Fruit fly (Drosophila melanogaster) whole organism, embryonic: Measurements from ENCODE around the gene Etfb.

Experiments used
- Asciz ChIP-seq: fragments of 200-800 bp; sonication (Bioruptor generic); optimal IDR thresholded peaks from 2 replicates; lab custom pipeline; 2017; ENCODE audit warnings: missing biosample characterization, mild to moderate bottlenecking, missing genetic modification characterization, missing genetic modification reagents
- Awh ChIP-seq: fragments of 200-800 bp; sonication (Bioruptor generic); IDR thresholded peaks from 2 replicates; pipeline ENCODE4, ENCODE4 v1.3.6; 2022; ENCODE audit warnings: missing biosample characterization, missing genetic modification characterization
- BEAF-32 ChIP-seq: fragments of 200-800 bp; sonication (Bioruptor generic); optimal IDR thresholded peaks from 3 replicates; lab custom pipeline; 2017; ENCODE audit warnings: missing biosample characterization, missing genetic modification characterization, mild to moderate bottlenecking, moderate library complexity, missing genetic modification reagents
- CG10321 ChIP-seq: fragments of 200-800 bp; sonication (Bioruptor generic); IDR thresholded peaks from 2 replicates; pipeline ENCODE4 v1.3.6; 2022; ENCODE audit warnings: missing biosample characterization, missing genetic modification characterization
- CG11093 ChIP-seq: fragments of 200-800 bp; sonication (Bioruptor generic); IDR thresholded peaks from 3 replicates; pipeline ENCODE4 v1.3.6; 2022; ENCODE audit warnings: missing biosample characterization, missing genetic modification characterization
- CG12769 ChIP-seq: fragments of 200-800 bp; sonication (Bioruptor generic); optimal IDR thresholded peaks from 2 replicates; lab custom pipeline; 2019; ENCODE audit warnings: missing biosample characterization, mild to moderate bottlenecking, missing genetic modification characterization, moderate library complexity
- CG14860 ChIP-seq: fragments of 200-800 bp; sonication (Bioruptor generic); IDR thresholded peaks from 3 replicates; pipeline ENCODE4 v1.3.6; 2022; ENCODE audit warnings: missing biosample characterization, missing genetic modification characterization; ENCODE audit not compliant: partially characterized antibody
- CG14965 ChIP-seq: fragments of 200-800 bp; sonication (Bioruptor generic); optimal IDR thresholded peaks from 2 replicates; lab custom pipeline; 2016; ENCODE audit warnings: missing biosample characterization, missing genetic modification characterization, borderline replicate concordance
- CG15073 ChIP-seq: fragments of 200-800 bp; sonication (Bioruptor generic); optimal IDR thresholded peaks from 2 replicates; lab custom pipeline; 2016; ENCODE audit warnings: missing biosample characterization, missing genetic modification characterization
- CG1529 ChIP-seq: fragments of 200-800 bp; sonication (Bioruptor generic); optimal IDR thresholded peaks from 3 replicates; lab custom pipeline; 2018; ENCODE audit warnings: missing biosample characterization, missing genetic modification characterization
- CG16813 ChIP-seq: fragments of 200-800 bp; sonication (Bioruptor generic); IDR thresholded peaks from 3 replicates; pipeline ENCODE4 v1.3.6; 2022; ENCODE audit warnings: missing biosample characterization, missing genetic modification characterization; ENCODE audit not compliant: partially characterized antibody
- CG17186 ChIP-seq: fragments of 200-800 bp; sonication (Bioruptor generic); optimal IDR thresholded peaks from 3 replicates; lab custom pipeline; 2017; ENCODE audit warnings: missing biosample characterization, missing genetic modification reagents, missing genetic modification characterization
- CG2202 ChIP-seq: fragments of 200-800 bp; sonication (Bioruptor generic); optimal IDR thresholded peaks from 2 replicates; lab custom pipeline; 2018; ENCODE audit warnings: missing biosample characterization, mild to moderate bottlenecking, missing genetic modification characterization
- CG30403 ChIP-seq: fragments of 200-800 bp; sonication (Bioruptor generic); optimal IDR thresholded peaks from 3 replicates; lab custom pipeline; 2016; ENCODE audit warnings: missing biosample characterization, missing genetic modification characterization
- CG31388 ChIP-seq: fragments of 200-800 bp; sonication (Bioruptor generic); optimal IDR thresholded peaks from 2 replicates; lab custom pipeline; 2016; ENCODE audit warnings: missing biosample characterization, missing genetic modification characterization
- CG33213 ChIP-seq: fragments of 200-800 bp; sonication (Bioruptor generic); optimal IDR thresholded peaks from 3 replicates; lab custom pipeline; 2016; ENCODE audit warnings: missing biosample characterization, missing genetic modification characterization
- CG4328 ChIP-seq: fragments of 200-800 bp; sonication (Bioruptor generic); optimal IDR thresholded peaks from 3 replicates; lab custom pipeline; 2017; ENCODE audit warnings: missing biosample characterization, missing genetic modification reagents, missing genetic modification characterization
- CG4360 ChIP-seq: fragments of 200-800 bp; sonication (Bioruptor generic); IDR thresholded peaks from 2 replicates; pipeline ENCODE4 v1.3.6; 2022; ENCODE audit warnings: missing biosample characterization, missing genetic modification characterization
- CG7839 ChIP-seq: fragments of 200-800 bp; sonication (Bioruptor generic); optimal IDR thresholded peaks from 3 replicates; lab custom pipeline; 2018; ENCODE audit warnings: missing biosample characterization, mild to moderate bottlenecking, missing genetic modification characterization, moderate library complexity
- CG9609 ChIP-seq: fragments of 200-800 bp; sonication (Bioruptor generic); optimal IDR thresholded peaks from 3 replicates; lab custom pipeline; 2016; ENCODE audit warnings: missing biosample characterization, missing genetic modification characterization
- D19A ChIP-seq: fragments of 200-800 bp; optimal IDR thresholded peaks from 3 replicates; lab custom pipeline; 2019; ENCODE audit warnings: missing biosample characterization, mild to moderate bottlenecking, missing genetic modification characterization, moderate library complexity
- D19B ChIP-seq: fragments of 200-800 bp; sonication (Bioruptor generic); optimal IDR thresholded peaks from 2 replicates; lab custom pipeline; 2017; ENCODE audit warnings: missing biosample characterization, mild to moderate bottlenecking, missing genetic modification characterization
- Dip2 ChIP-seq: fragments of 200-800 bp; sonication (Bioruptor generic); IDR thresholded peaks from 2 replicates; pipeline ENCODE4 v1.3.6; 2022; ENCODE audit warnings: missing biosample characterization, missing genetic modification characterization
- Dip3 ChIP-seq: fragments of 200-800 bp; sonication (Bioruptor generic); optimal IDR thresholded peaks from 3 replicates; lab custom pipeline; 2016; ENCODE audit warnings: missing biosample characterization, missing genetic modification characterization
- HLHmδ ChIP-seq: fragments of 200-800 bp; sonication (Bioruptor generic); optimal IDR thresholded peaks from 2 replicates; lab custom pipeline; 2018; ENCODE audit warnings: missing biosample characterization, mild to moderate bottlenecking, missing genetic modification characterization, moderate library complexity
- Max ChIP-seq: fragments of 200-800 bp; sonication (Bioruptor generic); optimal IDR thresholded peaks from 2 replicates; lab custom pipeline; 2016; ENCODE audit warnings: missing biosample characterization, mild to moderate bottlenecking, missing genetic modification characterization
- Nf-YA ChIP-seq: fragments of 200-800 bp; sonication (Bioruptor generic); IDR thresholded peaks from 2 replicates; pipeline ENCODE4 v1.3.6; 2022; ENCODE audit warnings: missing biosample characterization, missing genetic modification characterization
- Nf-YB ChIP-seq: fragments of 200-800 bp; sonication (Bioruptor generic); optimal IDR thresholded peaks from 3 replicates; lab custom pipeline; 2019; ENCODE audit warnings: missing biosample characterization, mild to moderate bottlenecking, missing genetic modification characterization, moderate library complexity
- Trl ChIP-seq, 3 experiments: fragments of >200 bp in 2 of 3; fragments of 200-800 bp in 1 of 3; sonication (Bioruptor generic) in 1 of 3; optimal IDR thresholded peaks; 2 replicates in 1 of 3; 3 replicates in 2 of 3; lab custom pipeline; 2016 to 2017; ENCODE audit warnings: missing biosample characterization in 1 of 3, missing genetic modification characterization in 1 of 3
- amos ChIP-seq: fragments of 200-800 bp; sonication (Bioruptor generic); IDR thresholded peaks from 2 replicates; pipeline ENCODE4 v1.3.6; 2022; ENCODE audit warnings: missing biosample characterization, missing genetic modification characterization; ENCODE audit not compliant: partially characterized antibody
- az2 ChIP-seq: fragments of 200-800 bp; sonication (Bioruptor generic); optimal IDR thresholded peaks from 3 replicates; lab custom pipeline; 2016; ENCODE audit warnings: missing biosample characterization, missing genetic modification characterization
- bbx ChIP-seq: fragments of 200-800 bp; sonication (Bioruptor generic); IDR thresholded peaks from 2 replicates; pipeline ENCODE4 v1.3.6; 2022; ENCODE audit warnings: missing biosample characterization, missing genetic modification characterization; ENCODE audit not compliant: partially characterized antibody
- bsh ChIP-seq, 2 experiments: fragments of 200-800 bp; sonication (Bioruptor generic); optimal IDR thresholded peaks; 2 replicates each; lab custom pipeline; 2017 to 2018; ENCODE audit warnings: mild to moderate bottlenecking in 2 of 2, missing biosample characterization in 2 of 2, missing genetic modification characterization in 2 of 2, moderate library complexity in 1 of 2
- fd64A ChIP-seq: fragments of 200-800 bp; sonication (Bioruptor generic); optimal IDR thresholded peaks from 3 replicates; lab custom pipeline; 2018; ENCODE audit warnings: missing biosample characterization, mild to moderate bottlenecking, missing genetic modification characterization
- gcm ChIP-seq: fragments of 200-800 bp; sonication (Bioruptor generic); optimal IDR thresholded peaks from 2 replicates; lab custom pipeline; 2019; ENCODE audit warnings: missing biosample characterization, mild to moderate bottlenecking, missing genetic modification characterization, moderate library complexity
- grau ChIP-seq: fragments of 200-800 bp; optimal IDR thresholded peaks from 3 replicates; lab custom pipeline; 2019; ENCODE audit warnings: missing biosample characterization, mild to moderate bottlenecking, missing genetic modification characterization, moderate library complexity
- hb ChIP-seq: fragments of 200-800 bp; sonication (Bioruptor generic); IDR thresholded peaks from 3 replicates; pipeline ENCODE4 v1.3.6; 2022; ENCODE audit warnings: missing biosample characterization, missing genetic modification characterization; ENCODE audit not compliant: partially characterized antibody
- lab ChIP-seq: fragments of 200-800 bp; sonication (Bioruptor generic); optimal IDR thresholded peaks from 3 replicates; lab custom pipeline; 2017; ENCODE audit warnings: missing biosample characterization, missing genetic modification characterization, mild to moderate bottlenecking, moderate library complexity, missing genetic modification reagents
- lola ChIP-seq, 3 experiments: fragments of >200 bp in 2 of 3; fragments of 200-800 bp in 1 of 3; sonication (Bioruptor generic) in 1 of 3; optimal IDR thresholded peaks; 2 replicates each; lab custom pipeline; 2017 to 2019; ENCODE audit warnings: missing biosample characterization in 3 of 3, missing genetic modification characterization in 3 of 3, mild to moderate bottlenecking in 1 of 3, moderate library complexity in 1 of 3
- nmo ChIP-seq: fragments of 200-800 bp; sonication (Bioruptor generic); optimal IDR thresholded peaks from 2 replicates; lab custom pipeline; 2018; ENCODE audit warnings: missing biosample characterization, mild to moderate bottlenecking, missing genetic modification characterization, moderate library complexity
- odd ChIP-seq: fragments of 200-800 bp; sonication (Bioruptor generic); optimal IDR thresholded peaks from 2 replicates; lab custom pipeline; 2017; ENCODE audit warnings: missing biosample characterization, mild to moderate bottlenecking, missing genetic modification characterization
- salm ChIP-seq: fragments of 200-800 bp; sonication (Bioruptor generic); optimal IDR thresholded peaks from 2 replicates; lab custom pipeline; 2018; ENCODE audit warnings: missing biosample characterization, mild to moderate bottlenecking, missing genetic modification characterization
- sr ChIP-seq: fragments of 200-800 bp; sonication (Bioruptor generic); IDR thresholded peaks from 3 replicates; pipeline ENCODE4 v1.3.6; 2022; ENCODE audit warnings: missing biosample characterization, missing genetic modification characterization
- stwl ChIP-seq: fragments of 200-800 bp; sonication (Bioruptor generic); optimal IDR thresholded peaks from 3 replicates; lab custom pipeline; 2018; ENCODE audit warnings: missing biosample characterization, mild to moderate bottlenecking, missing genetic modification characterization, moderate library complexity
- trem ChIP-seq: fragments of 200-800 bp; optimal IDR thresholded peaks from 3 replicates; lab custom pipeline; 2019; ENCODE audit warnings: missing biosample characterization, mild to moderate bottlenecking, missing genetic modification characterization, moderate library complexity
- tup ChIP-seq: fragments of 200-800 bp; sonication (Bioruptor generic); optimal IDR thresholded peaks from 2 replicates; lab custom pipeline; 2016; ENCODE audit warnings: missing biosample characterization, mild to moderate bottlenecking, missing genetic modification characterization, moderate library complexity
- vnd ChIP-seq: fragments of 200-800 bp; sonication (Bioruptor generic); IDR thresholded peaks from 3 replicates; pipeline ENCODE4 v1.3.6; 2022; ENCODE audit warnings: missing biosample characterization, missing genetic modification characterization; ENCODE audit not compliant: partially characterized antibody

The Etfb gene

DNA sequence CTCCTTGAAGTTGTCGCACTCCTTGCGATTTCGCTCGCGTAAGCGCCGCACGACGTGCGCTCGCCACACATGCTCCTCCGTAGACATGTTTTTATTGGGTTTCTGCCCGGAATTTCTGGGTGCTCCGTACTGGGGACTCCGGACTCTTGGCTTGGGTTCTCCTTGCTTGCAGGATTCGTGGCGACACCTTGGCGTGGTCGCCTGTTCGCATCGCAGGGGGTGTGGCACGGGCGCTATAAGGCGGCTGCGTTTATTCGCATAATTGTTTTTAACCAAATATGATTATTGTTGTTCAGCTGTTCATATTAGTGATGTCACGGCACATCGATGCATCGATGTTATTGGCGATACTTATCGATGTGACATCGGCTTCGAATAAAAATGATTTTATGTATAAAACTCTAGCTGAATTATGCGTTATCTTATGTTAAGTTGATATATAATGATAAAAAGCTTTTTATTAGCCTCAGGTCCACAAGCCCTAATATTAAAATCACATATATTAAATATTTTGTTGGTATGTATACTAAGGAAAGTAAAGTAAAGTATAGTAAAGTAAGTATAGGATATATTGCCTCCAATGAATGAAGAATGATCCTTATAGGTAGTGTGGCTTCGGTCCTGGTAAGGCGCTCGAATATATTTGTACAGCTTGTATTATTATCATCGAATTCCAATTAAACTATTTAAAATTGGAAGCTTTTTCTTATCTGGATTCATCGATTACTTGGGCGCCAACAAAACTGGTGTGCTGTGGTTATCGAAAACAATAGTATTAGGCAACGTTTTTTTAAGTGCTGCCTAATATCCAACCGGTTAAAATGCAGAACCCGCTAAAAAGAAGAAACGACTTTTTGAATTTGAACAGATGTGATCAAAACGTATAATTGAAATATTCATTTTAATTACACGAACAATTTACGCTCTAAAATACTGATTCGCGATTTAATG is 32.3 kb upstream of the Etfb start, which contains the start of gene Atg16 (continued):
- TF ChIP-seq sr (GFP tag; lab: Robert Waterston, UW) = no peak
- TF ChIP-seq bbx (GFP tag; lab: Robert Waterston, UW) = peak; percentile 95
- TF ChIP-seq Asciz (GFP tag; lab: Kevin White, UChicago) = no peak
- no peak for TF ChIP-seq salm (tag; lab: Kevin White, UChicago)
- TF ChIP-seq lab (GFP tag; lab: Kevin White, UChicago) = no peak
- no peak for TF ChIP-seq CG33213 (GFP tag; lab: Kevin White, UChicago)
- no peak for TF ChIP-seq Max
- TF ChIP-seq CG12769 (tag; lab: Kevin White, UChicago) = no peak
- no peak for TF ChIP-seq CG2202
- no peak for TF ChIP-seq CG9609 (GFP tag; lab: Kevin White, UChicago)
- TF ChIP-seq lola (GFP tag; optimal IDR thresholded peaks at IDR 0.05; lab: Kevin White, UChicago) = peak in 1 of 3 experiments; percentile 13
- TF ChIP-seq odd (GFP tag; lab: Kevin White, UChicago) = no peak
- TF ChIP-seq CG17186 (GFP tag; lab: Kevin White, UChicago) = no peak
- TF ChIP-seq vnd (GFP tag; lab: Robert Waterston, UW) = peak; percentile 94
- TF ChIP-seq D19A = no peak
- peak; percentile 95 for TF ChIP-seq amos (GFP tag; lab: Robert Waterston, UW)
- TF ChIP-seq CG31388 (GFP tag; lab: Kevin White, UChicago) = no peak
- no peak for TF ChIP-seq CG4360 (GFP tag; lab: Robert Waterston, UW)
- TF ChIP-seq CG16813 (GFP tag; lab: Robert Waterston, UW) = peak; percentile 94
- peak; percentile 11 for TF ChIP-seq CG30403 (GFP tag; lab: Kevin White, UChicago)
- TF ChIP-seq CG4328 (GFP tag; lab: Kevin White, UChicago) = no peak
- TF ChIP-seq Nf-YA (GFP tag; lab: Robert Waterston, UW) = no peak
- TF ChIP-seq Awh (GFP tag; lab: Robert Waterston, UW) = no peak
- no peak for TF ChIP-seq Nf-YB (GFP tag; lab: Kevin White, UChicago)
- TF ChIP-seq az2 (GFP tag; lab: Kevin White, UChicago) = no peak
- peak; percentile 92 for TF ChIP-seq CG14860
- TF ChIP-seq Trl (optimal IDR thresholded peaks at IDR 0.05; lab: Kevin White, UChicago) = no peak
- no peak for TF ChIP-seq Trl (GFP tag; optimal IDR thresholded peaks at IDR 0.05; lab: Kevin White, UChicago)
- no peak for TF ChIP-seq stwl
- TF ChIP-seq tup (GFP tag; lab: Kevin White, UChicago) = no peak
- TF ChIP-seq CG15073 = no peak
- TF ChIP-seq CG7839 (tag; lab: Kevin White, UChicago) = no peak
- TF ChIP-seq CG11093 (GFP tag; lab: Robert Waterston, UW) = no peak
- TF ChIP-seq CG10321 = no peak
- TF ChIP-seq nmo (GFP tag; lab: Kevin White, UChicago) = peak; percentile 7
- TF ChIP-seq CG1529 (GFP tag; lab: Kevin White, UChicago) = no peak
- peak; percentile 94 for TF ChIP-seq hb (GFP tag; lab: Robert Waterston, UW)
- TF ChIP-seq trem = no peak
- no peak for TF ChIP-seq gcm (GFP tag; lab: Kevin White, UChicago)
- TF ChIP-seq fd64A (GFP tag; lab: Kevin White, UChicago) = no peak
- no peak for TF ChIP-seq Dip3 (GFP tag; lab: Kevin White, UChicago)
- TF ChIP-seq HLHmδ (GFP tag; lab: Kevin White, UChicago) = no peak
- peak; percentile 89 for TF ChIP-seq BEAF-32 (GFP tag; lab: Kevin White, UChicago)
- TF ChIP-seq Dip2 (GFP tag; lab: Robert Waterston, UW) = no peak
- TF ChIP-seq D19B (GFP tag; lab: Kevin White, UChicago) = no peak
- TF ChIP-seq bsh (GFP tag; optimal IDR thresholded peaks at IDR 0.05; lab: Kevin White, UChicago) = no peak
- TF ChIP-seq grau = no peak
- no peak for TF ChIP-seq CG14965 (GFP tag; lab: Kevin White, UChicago)
